Worm (Caenorhabditis elegans) whole organism, young adult: ENCODE data around the gene acd-3.
A peak's percentile ranks its signal among the peaks of the same experiment; 100 is the strongest.

ENCODE experiments used
- B0035.1 ChIP-seq: sonication (generic microtip); optimal IDR thresholded peaks from 2 replicates; lab custom pipeline; 2016; ENCODE audit warnings: missing genetic modification characterization, mild to moderate bottlenecking, missing compliant biosample characterization, missing genotype, missing genetic modification reagents
- B0261.1 ChIP-seq: sonication (generic microtip); optimal IDR thresholded peaks from 2 replicates; lab custom pipeline; 2016; ENCODE audit warnings: mild to moderate bottlenecking, missing genetic modification characterization, moderate library complexity, missing compliant biosample characterization
- B0336.3 ChIP-seq: fragments of 200-800 bp; sonication (Bioruptor generic); IDR thresholded peaks from 2 replicates; pipeline ENCODE4 v1.3.6; 2022; ENCODE audit warnings: missing genetic modification characterization, missing compliant biosample characterization
- C17E4.6 ChIP-seq: fragments of 200-800 bp; sonication (Bioruptor generic); IDR thresholded peaks from 2 replicates; pipeline ENCODE4 v1.3.6; 2022; ENCODE audit warnings: missing genetic modification reagents, missing genetic modification characterization, missing compliant biosample characterization
- F33H1.4 ChIP-seq: fragments of 200-800 bp; sonication (Bioruptor generic); IDR thresholded peaks from 2 replicates; pipeline ENCODE4 v1.3.6; 2022; ENCODE audit warnings: missing genetic modification reagents, missing genetic modification characterization, missing compliant biosample characterization
- F39B2.1 ChIP-seq: fragments of 200-800 bp; sonication (Bioruptor generic); IDR thresholded peaks from 2 replicates; pipeline ENCODE4 v1.3.6; 2022; ENCODE audit warnings: missing genetic modification reagents, missing genetic modification characterization, missing compliant biosample characterization
- F52B5.7 ChIP-seq: sonication (generic microtip); optimal IDR thresholded peaks from 2 replicates; lab custom pipeline; 2016; ENCODE audit warnings: mild to moderate bottlenecking, missing genetic modification characterization, missing compliant biosample characterization
- F57A8.1 ChIP-seq: fragments of 200-800 bp; sonication (Bioruptor generic); optimal IDR thresholded peaks from 2 replicates; lab custom pipeline; 2018; ENCODE audit warnings: mild to moderate bottlenecking, missing genetic modification characterization, moderate library complexity, missing compliant biosample characterization
- F57C9.4 ChIP-seq: sonication (generic microtip); optimal IDR thresholded peaks from 2 replicates; lab custom pipeline; 2017; ENCODE audit warnings: mild to moderate bottlenecking, missing genetic modification characterization, missing compliant biosample characterization
- atf-7 ChIP-seq: sonication (generic microtip); optimal IDR thresholded peaks from 2 replicates; lab custom pipeline; 2017; ENCODE audit warnings: mild to moderate bottlenecking, missing genetic modification characterization, missing compliant biosample characterization
- attf-5 ChIP-seq: fragments of 200-800 bp; sonication (Bioruptor generic); optimal IDR thresholded peaks from 2 replicates; lab custom pipeline; 2018; ENCODE audit warnings: mild to moderate bottlenecking, missing genetic modification characterization, missing compliant biosample characterization
- bed-2 ChIP-seq: fragments of 200-800 bp; sonication (Bioruptor generic); IDR thresholded peaks from 2 replicates; pipeline ENCODE4 v1.3.6; 2022; ENCODE audit warnings: missing genetic modification reagents, missing genetic modification characterization, missing compliant biosample characterization
- ccch-3 ChIP-seq: fragments of 200-800 bp; sonication (Bioruptor generic); optimal IDR thresholded peaks from 2 replicates; lab custom pipeline; 2018; ENCODE audit warnings: mild to moderate bottlenecking, missing genetic modification characterization, missing compliant biosample characterization
- cebp-1 ChIP-seq, 2 experiments: fragments of 200-800 bp in 1 of 2; sonication (Bioruptor generic) in 1 of 2; sonication (generic microtip) in 1 of 2; IDR thresholded peaks in 1 of 2; optimal IDR thresholded peaks in 1 of 2; 2 replicates each; pipeline versions ENCODE4 v1.3.6 to Lab custom; 2017 to 2022; ENCODE audit warnings: missing compliant biosample characterization in 2 of 2, missing genetic modification characterization in 2 of 2, mild to moderate bottlenecking in 1 of 2, missing genetic modification reagents in 1 of 2, moderate library complexity in 1 of 2
- cebp-2 ChIP-seq: fragments of 200-800 bp; sonication (Bioruptor generic); IDR thresholded peaks from 2 replicates; pipeline ENCODE4 v1.3.6; 2022; ENCODE audit warnings: missing genetic modification characterization, missing compliant biosample characterization
- ceh-91 ChIP-seq: fragments of 200-800 bp; sonication (Bioruptor generic); IDR thresholded peaks from 2 replicates; pipeline ENCODE4 v1.3.6; 2022; ENCODE audit warnings: missing genetic modification reagents, missing genetic modification characterization, missing compliant biosample characterization
- die-1 ChIP-seq: sonication (generic microtip); optimal IDR thresholded peaks from 2 replicates; lab custom pipeline; 2016; ENCODE audit warnings: missing genotype, mild to moderate bottlenecking, missing genetic modification characterization, missing compliant biosample characterization
- dox-1 ChIP-seq: fragments of 200-800 bp; sonication (Bioruptor generic); IDR thresholded peaks from 2 replicates; pipeline ENCODE4 v1.3.6; 2022; ENCODE audit warnings: missing genetic modification reagents, missing genetic modification characterization, missing compliant biosample characterization
- dpl-1 ChIP-seq: fragments of 150-350 bp; optimal IDR thresholded peaks from 2 replicates; lab custom pipeline; 2014; ENCODE audit warnings: missing biosample characterization, missing genetic modification reagents, missing genetic modification characterization
- efl-1 ChIP-seq: fragments of 150-350 bp; optimal IDR thresholded peaks from 2 replicates; lab custom pipeline; 2014; ENCODE audit warnings: missing biosample characterization, missing genetic modification reagents, missing genetic modification characterization
- egl-18 ChIP-seq: fragments of 200-800 bp; sonication (Bioruptor generic); IDR thresholded peaks from 2 replicates; pipeline ENCODE4 v1.3.6; 2022; ENCODE audit warnings: missing genetic modification reagents, missing genetic modification characterization, missing compliant biosample characterization
- fkh-3 ChIP-seq: sonication (generic microtip); optimal IDR thresholded peaks from 2 replicates; lab custom pipeline; 2016; ENCODE audit warnings: mild to moderate bottlenecking, missing genetic modification characterization, missing compliant biosample characterization
- him-1 ChIP-seq: sonication (generic microtip); optimal IDR thresholded peaks from 2 replicates; lab custom pipeline; 2016; ENCODE audit warnings: missing genotype, missing genetic modification reagents, missing genetic modification characterization, missing compliant biosample characterization
- hmg-20 ChIP-seq: fragments of 200-800 bp; sonication (Bioruptor generic); IDR thresholded peaks from 2 replicates; pipeline ENCODE4 v1.3.6; 2022; ENCODE audit warnings: missing genetic modification reagents, missing genetic modification characterization, missing compliant biosample characterization
- let-607 ChIP-seq, 2 experiments: fragments of 200-800 bp in 1 of 2; sonication (Bioruptor generic) in 1 of 2; sonication (generic microtip) in 1 of 2; optimal IDR thresholded peaks; 2 replicates each; lab custom pipeline; 2016 to 2018; ENCODE audit warnings: mild to moderate bottlenecking in 2 of 2, missing compliant biosample characterization in 2 of 2, missing genetic modification characterization in 2 of 2, moderate library complexity in 2 of 2, missing genotype in 1 of 2
- lin-26 ChIP-seq: fragments of 200-800 bp; sonication (Bioruptor generic); IDR thresholded peaks from 2 replicates; pipeline ENCODE4 v1.3.6; 2022; ENCODE audit warnings: missing genetic modification reagents, missing genetic modification characterization, missing compliant biosample characterization
- lin-54 ChIP-seq: fragments of 200-800 bp; sonication (Bioruptor generic); optimal IDR thresholded peaks from 2 replicates; lab custom pipeline; 2018; ENCODE audit warnings: mild to moderate bottlenecking, missing genetic modification characterization, missing compliant biosample characterization
- lir-1 ChIP-seq: fragments of 200-800 bp; sonication (Bioruptor generic); conservative IDR thresholded peaks from 2 replicates; pipeline ENCODE4 v1.3.6; 2022; ENCODE audit warnings: missing genetic modification reagents, missing genetic modification characterization, missing compliant biosample characterization
- madf-10 ChIP-seq: sonication (generic microtip); optimal IDR thresholded peaks from 2 replicates; lab custom pipeline; 2016; ENCODE audit warnings: mild to moderate bottlenecking, missing genetic modification characterization, missing compliant biosample characterization
- madf-3 ChIP-seq: fragments of 200-800 bp; sonication (Bioruptor generic); IDR thresholded peaks from 2 replicates; pipeline ENCODE4 v1.3.6; 2022; ENCODE audit warnings: missing genetic modification reagents, missing genetic modification characterization, missing compliant biosample characterization
- mcd-1 ChIP-seq: fragments of 200-800 bp; sonication (Bioruptor generic); IDR thresholded peaks from 2 replicates; pipeline ENCODE4 v1.3.6; 2022; ENCODE audit warnings: missing genetic modification reagents, missing genetic modification characterization, missing compliant biosample characterization
- mel-28 ChIP-seq: sonication (generic microtip); optimal IDR thresholded peaks from 2 replicates; lab custom pipeline; 2016; ENCODE audit warnings: borderline replicate concordance, mild to moderate bottlenecking, missing genetic modification characterization, missing compliant biosample characterization
- mes-4 ChIP-seq: sonication (generic microtip); optimal IDR thresholded peaks from 2 replicates; lab custom pipeline; 2016; ENCODE audit warnings: missing genotype, missing genetic modification characterization, missing compliant biosample characterization
- nhr-120 ChIP-seq: fragments of 200-800 bp; sonication (Bioruptor generic); IDR thresholded peaks from 2 replicates; pipeline ENCODE4 v1.3.6; 2022; ENCODE audit warnings: missing genetic modification characterization, missing compliant biosample characterization
- nhr-27 ChIP-seq: fragments of 200-800 bp; sonication (Bioruptor generic); optimal IDR thresholded peaks from 2 replicates; lab custom pipeline; 2018; ENCODE audit warnings: mild to moderate bottlenecking, missing genetic modification characterization, moderate library complexity, missing compliant biosample characterization
- nhr-80 ChIP-seq: sonication (generic microtip); optimal IDR thresholded peaks from 2 replicates; lab custom pipeline; 2016; ENCODE audit warnings: missing genetic modification characterization, missing compliant biosample characterization
- pbrm-1 ChIP-seq: fragments of 200-800 bp; sonication (Bioruptor generic); IDR thresholded peaks from 2 replicates; pipeline ENCODE4 v1.3.6; 2022; ENCODE audit warnings: missing genetic modification reagents, missing genetic modification characterization, missing compliant biosample characterization
- repo-1 ChIP-seq: sonication (generic microtip); optimal IDR thresholded peaks from 2 replicates; lab custom pipeline; 2017; ENCODE audit warnings: mild to moderate bottlenecking, missing genetic modification characterization, missing compliant biosample characterization
- snpc-1.3 ChIP-seq: sonication (generic microtip); optimal IDR thresholded peaks from 2 replicates; lab custom pipeline; 2017; ENCODE audit warnings: missing genetic modification characterization, mild to moderate bottlenecking, missing compliant biosample characterization, antibody characterized with exemption, moderate library complexity, missing genotype, missing genetic modification reagents; ENCODE audit not compliant: insufficient read depth
- snpc-3.4 ChIP-seq: sonication (generic microtip); optimal IDR thresholded peaks from 2 replicates; lab custom pipeline; 2017; ENCODE audit warnings: missing genetic modification characterization, mild to moderate bottlenecking, missing compliant biosample characterization, antibody characterized with exemption, moderate library complexity, missing genotype, missing genetic modification reagents
- tlf-1 ChIP-seq: fragments of 200-800 bp; sonication (Bioruptor generic); optimal IDR thresholded peaks from 2 replicates; lab custom pipeline; 2018; ENCODE audit warnings: mild to moderate bottlenecking, missing genetic modification characterization, missing compliant biosample characterization
- unc-130 ChIP-seq: sonication (generic microtip); optimal IDR thresholded peaks from 2 replicates; lab custom pipeline; 2016; ENCODE audit warnings: missing genetic modification reagents, missing genetic modification characterization, missing compliant biosample characterization
- unc-62 ChIP-seq: fragments of 150-350 bp; optimal IDR thresholded peaks from 2 replicates; lab custom pipeline; 2014; ENCODE audit warnings: missing biosample characterization, missing genetic modification reagents, missing genetic modification characterization
- ztf-18 ChIP-seq: sonication (generic microtip); optimal IDR thresholded peaks from 2 replicates; lab custom pipeline; 2016; ENCODE audit warnings: missing genotype, mild to moderate bottlenecking, missing genetic modification characterization, missing compliant biosample characterization
- ztf-25 ChIP-seq: fragments of 200-800 bp; sonication (Bioruptor generic); IDR thresholded peaks from 2 replicates; pipeline ENCODE4 v1.3.6; 2022; ENCODE audit warnings: missing genetic modification reagents, missing genetic modification characterization, missing compliant biosample characterization
- ztf-26 ChIP-seq: sonication (generic microtip); optimal IDR thresholded peaks from 2 replicates; lab custom pipeline; 2017; ENCODE audit warnings: missing genetic modification characterization, missing compliant biosample characterization

The acd-3 gene

DNA sequence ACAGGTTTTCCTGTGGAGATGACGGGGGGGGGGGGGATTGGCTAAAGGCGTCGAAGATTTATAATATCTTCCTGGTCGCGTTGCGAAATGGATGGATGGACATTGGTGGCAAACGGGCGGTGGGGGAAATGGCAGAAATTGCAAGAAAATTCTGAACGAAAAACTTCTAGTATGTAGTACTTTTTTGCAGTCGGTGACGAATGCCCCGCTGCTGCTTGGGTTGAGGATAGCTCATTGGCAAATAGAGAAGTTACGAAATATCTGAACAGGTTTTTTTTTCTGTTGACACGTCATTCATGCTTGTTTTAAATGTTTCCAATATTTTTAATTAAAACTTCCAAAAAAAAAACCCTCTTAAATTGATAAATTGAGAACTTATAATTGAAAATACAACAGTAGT, 29.6 kb upstream of the acd-3 start:
- no peak for TF ChIP-seq nhr-80
- peak; percentile 62; the same call in 1 of the 2 replicates for TF ChIP-seq cebp-1 (GFP tag; IDR thresholded peaks at IDR 0.05; lab: Robert Waterston, UW)
- peak; percentile 86 for TF ChIP-seq cebp-1 (tag; optimal IDR thresholded peaks at IDR 0.05; lab: Kevin White, UChicago)

DNA sequence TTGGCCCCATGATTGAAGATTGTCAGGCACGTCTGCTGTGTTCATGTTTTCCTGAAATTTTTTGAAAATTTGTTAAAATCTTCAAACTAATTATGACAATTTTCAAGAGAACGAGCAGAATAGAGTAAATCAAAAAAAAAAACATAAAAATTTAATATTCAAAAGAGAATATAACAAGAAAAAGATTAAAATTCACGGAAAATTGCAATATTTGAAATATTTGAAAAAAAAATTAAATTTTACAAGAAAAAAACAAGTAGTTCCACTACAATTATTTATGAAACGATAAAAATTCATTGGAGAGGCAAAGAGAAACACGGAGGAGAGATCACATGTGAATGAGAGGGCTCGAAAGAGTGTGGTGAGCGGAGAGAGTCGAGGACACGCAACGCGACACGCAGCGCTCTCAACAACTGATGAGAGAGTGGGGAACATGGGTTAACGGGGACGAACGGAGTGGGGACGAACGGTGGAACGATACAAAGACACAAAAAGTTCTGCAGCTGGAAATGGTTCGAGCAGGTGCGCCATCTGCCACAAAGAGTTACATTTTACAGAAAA, 24.5 kb upstream of the acd-3 start, which contains the start of gene mbk-1:
mbk-1 (minus strand) TSS at position 51 of the 561 bp plus-strand sequence.
- TF ChIP-seq madf-10 (tag; lab: Kevin White, UChicago) = peak; percentile 41
- TF ChIP-seq fkh-3 (tag; lab: Kevin White, UChicago) = no peak
- TF ChIP-seq die-1 (tag; lab: Kevin White, UChicago) = peak; percentile 4
- peak; percentile 87 for TF ChIP-seq madf-3
- TF ChIP-seq unc-130 (GFP tag; lab: Kevin White, UChicago) = no peak
- no peak for TF ChIP-seq hmg-20
- peak; percentile 6 for TF ChIP-seq ztf-26 (tag; lab: Kevin White, UChicago)
- peak in 1 of 2 experiments; percentile 49 for TF ChIP-seq let-607 (tag; optimal IDR thresholded peaks at IDR 0.05; lab: Kevin White, UChicago)
- TF ChIP-seq F57C9.4 (tag; lab: Kevin White, UChicago) = no peak
- peak; percentile 1 for TF ChIP-seq ztf-18 (tag; lab: Kevin White, UChicago)
- TF ChIP-seq bed-2 (GFP tag; lab: Robert Waterston, UW) = no peak
- TF ChIP-seq unc-62 (GFP tag; lab: Kevin White, UChicago) = no peak
- no peak for TF ChIP-seq lin-54
- TF ChIP-seq ztf-25 = no peak
- TF ChIP-seq B0336.3 = no peak
- TF ChIP-seq B0035.1 = no peak
- 0 out of 2 replicates have a peak, but pooled peaks have one; percentile 54 for TF ChIP-seq lir-1 (GFP tag; lab: Robert Waterston, UW)
- TF ChIP-seq ceh-91 = no peak
- TF ChIP-seq him-1 (tag; lab: Kevin White, UChicago) = no peak
- no peak for TF ChIP-seq ccch-3 (GFP tag; lab: Kevin White, UChicago)
- no peak for TF ChIP-seq cebp-2 (GFP tag; lab: Robert Waterston, UW)
- TF ChIP-seq lin-26 (GFP tag; lab: Robert Waterston, UW) = peak; percentile 57; the same call in 1 of the 2 replicates
- no peak for TF ChIP-seq atf-7 (tag; lab: Kevin White, UChicago)
- TF ChIP-seq attf-5 (GFP tag; lab: Kevin White, UChicago) = peak; percentile 58
- no peak for TF ChIP-seq C17E4.6 (GFP tag; lab: Robert Waterston, UW)
- TF ChIP-seq mcd-1 (GFP tag; lab: Robert Waterston, UW) = peak; percentile 35; the same call in 1 of the 2 replicates
- no peak for TF ChIP-seq F57A8.1 (GFP tag; lab: Kevin White, UChicago)
- no peak for TF ChIP-seq repo-1 (tag; lab: Kevin White, UChicago)
- no peak for TF ChIP-seq F33H1.4 (GFP tag; lab: Robert Waterston, UW)
- no peak for TF ChIP-seq snpc-3.4 (tag; lab: Kevin White, UChicago)
- no peak for TF ChIP-seq F52B5.7
- no peak for TF ChIP-seq dpl-1 (GFP tag; lab: Kevin White, UChicago)
- TF ChIP-seq nhr-27 (tag; lab: Kevin White, UChicago) = no peak
- TF ChIP-seq tlf-1 = no peak
- no peak; the same call in 1 of the 2 replicates for TF ChIP-seq dox-1 (GFP tag; lab: Robert Waterston, UW)
- TF ChIP-seq nhr-120 (GFP tag; lab: Robert Waterston, UW) = no peak
- peak; percentile 81 for TF ChIP-seq nhr-80
- no peak for TF ChIP-seq egl-18 (GFP tag; lab: Robert Waterston, UW)
- TF ChIP-seq efl-1 (GFP tag; lab: Kevin White, UChicago) = no peak
- TF ChIP-seq snpc-1.3 (tag; lab: Kevin White, UChicago) = no peak
- no peak for TF ChIP-seq mel-28 (tag; lab: Kevin White, UChicago)
- TF ChIP-seq mes-4 = no peak
- TF ChIP-seq B0261.1 = no peak
- TF ChIP-seq pbrm-1 = no peak
- no peak for TF ChIP-seq F39B2.1
